Fruit fly (Drosophila melanogaster): ENCODE data around the gene RhoGAP71E.

dm6 chr3L:15655910-15656309 is 67.2 kb downstream of the RhoGAP71E start, which contains the start of gene Eig71Ee:
- TF ChIP-seq CG8478 (optimal IDR thresholded peaks at IDR 0.05): no peak
- TF ChIP-seq psq (optimal IDR thresholded peaks at IDR 0.05): no peak
- no peak for TF ChIP-seq EcR (GFP tag; optimal IDR thresholded peaks at IDR 0.05)
- no peak for TF ChIP-seq pan (optimal IDR thresholded peaks at IDR 0.05)
- TF ChIP-seq usp (GFP tag; optimal IDR thresholded peaks at IDR 0.05): no peak
- no peak for TF ChIP-seq Dll (optimal IDR thresholded peaks at IDR 0.05)
